Fruit fly (Drosophila melanogaster) whole organism, prepupa: Measurements from ENCODE around the gene Prosbeta2.

Experiments
- Blimp-1 ChIP-seq: fragments of 200-800 bp; sonication (Bioruptor generic); optimal IDR thresholded peaks from 3 replicates; lab custom pipeline; 2017; ENCODE audit warnings: missing biosample characterization, missing genetic modification characterization, mild to moderate bottlenecking, moderate library complexity, missing genetic modification reagents
- CG10631 ChIP-seq: fragments of 200-800 bp; sonication (Bioruptor generic); optimal IDR thresholded peaks from 2 replicates; lab custom pipeline; 2016; ENCODE audit warnings: missing biosample characterization, missing genetic modification characterization
- CG10669 ChIP-seq: fragments of 200-800 bp; sonication (Bioruptor generic); optimal IDR thresholded peaks from 3 replicates; lab custom pipeline; 2018; ENCODE audit warnings: missing biosample characterization, mild to moderate bottlenecking, missing genetic modification characterization, moderate library complexity
- CG11294 ChIP-seq: fragments of 200-800 bp; sonication (Bioruptor generic); IDR thresholded peaks from 2 replicates; pipeline ENCODE4 v1.3.6; 2022; ENCODE audit warnings: missing biosample characterization, missing genetic modification characterization
- CG11902 ChIP-seq: fragments of 200-800 bp; sonication (Bioruptor generic); optimal IDR thresholded peaks from 3 replicates; lab custom pipeline; 2016; ENCODE audit warnings: missing biosample characterization, missing genetic modification characterization
- CG15336 ChIP-seq: fragments of 200-800 bp; sonication (Bioruptor generic); IDR thresholded peaks from 2 replicates; pipeline ENCODE4 v1.3.6; 2022; ENCODE audit warnings: missing biosample characterization, missing genetic modification characterization
- CG1621 ChIP-seq: fragments of 200-800 bp; sonication (Bioruptor generic); optimal IDR thresholded peaks from 3 replicates; lab custom pipeline; 2018; ENCODE audit warnings: missing biosample characterization, mild to moderate bottlenecking, missing genetic modification characterization
- CG16779 ChIP-seq: fragments of 200-800 bp; sonication (Bioruptor generic); optimal IDR thresholded peaks from 3 replicates; lab custom pipeline; 2017; ENCODE audit warnings: missing biosample characterization, mild to moderate bottlenecking, missing genetic modification characterization
- CG31627 ChIP-seq: fragments of 200-800 bp; sonication (Bioruptor generic); optimal IDR thresholded peaks from 3 replicates; lab custom pipeline; 2016; ENCODE audit warnings: missing biosample characterization, missing genetic modification characterization
- CG32006 ChIP-seq: fragments of 200-800 bp; sonication (Bioruptor generic); optimal IDR thresholded peaks from 3 replicates; lab custom pipeline; 2017; ENCODE audit warnings: missing biosample characterization, mild to moderate bottlenecking, missing genetic modification characterization
- CG34406 ChIP-seq: fragments of 200-800 bp; sonication (Bioruptor generic); optimal IDR thresholded peaks from 3 replicates; lab custom pipeline; 2016; ENCODE audit warnings: missing biosample characterization, missing genetic modification characterization
- CG6163 ChIP-seq: fragments of 200-800 bp; sonication (Bioruptor generic); IDR thresholded peaks from 3 replicates; pipeline ENCODE4 v1.3.6; 2022; ENCODE audit warnings: missing biosample characterization, missing genetic modification characterization
- CG6276 ChIP-seq: fragments of 200-800 bp; sonication (Bioruptor generic); optimal IDR thresholded peaks from 2 replicates; lab custom pipeline; 2017; ENCODE audit warnings: missing biosample characterization, mild to moderate bottlenecking, missing genetic modification characterization
- CG6792 ChIP-seq: fragments of 200-800 bp; sonication (Bioruptor generic); optimal IDR thresholded peaks from 3 replicates; lab custom pipeline; 2016; ENCODE audit warnings: missing biosample characterization, missing genetic modification characterization
- CG6808 ChIP-seq: fragments of 200-800 bp; sonication (Bioruptor generic); optimal IDR thresholded peaks from 3 replicates; lab custom pipeline; 2017; ENCODE audit warnings: missing biosample characterization, missing genetic modification characterization, mild to moderate bottlenecking, moderate library complexity, missing genetic modification reagents
- CG6854 ChIP-seq: fragments of 200-800 bp; sonication (Bioruptor generic); optimal IDR thresholded peaks from 2 replicates; lab custom pipeline; 2017; ENCODE audit warnings: missing biosample characterization, mild to moderate bottlenecking, missing genetic modification characterization
- CG8119 ChIP-seq: fragments of 200-800 bp; sonication (Bioruptor generic); IDR thresholded peaks from 3 replicates; pipeline ENCODE4 v1.3.6; 2022; ENCODE audit warnings: missing biosample characterization, missing genetic modification characterization
- CG8632 ChIP-seq: fragments of 200-800 bp; sonication (Bioruptor generic); optimal IDR thresholded peaks from 3 replicates; lab custom pipeline; 2016; ENCODE audit warnings: missing biosample characterization, missing genetic modification characterization
- CG9139 ChIP-seq: fragments of 200-800 bp; sonication (Bioruptor generic); optimal IDR thresholded peaks from 3 replicates; lab custom pipeline; 2017; ENCODE audit warnings: missing biosample characterization, mild to moderate bottlenecking, missing genetic modification characterization
- Eip78C ChIP-seq: fragments of 200-800 bp; sonication (Bioruptor generic); peaks from one replicate; lab custom pipeline; 2016; ENCODE audit warnings: missing biosample characterization, missing genetic modification characterization
- Ets96B ChIP-seq: fragments of 200-800 bp; optimal IDR thresholded peaks from 2 replicates; lab custom pipeline; 2019; ENCODE audit warnings: missing biosample characterization, mild to moderate bottlenecking, missing genetic modification characterization, moderate library complexity
- Hr4 ChIP-seq: fragments of 200-800 bp; sonication (Bioruptor generic); optimal IDR thresholded peaks from 3 replicates; lab custom pipeline; 2016; ENCODE audit warnings: missing biosample characterization, missing genetic modification characterization
- Lpt ChIP-seq: fragments of 200-800 bp; sonication (Bioruptor generic); optimal IDR thresholded peaks from 3 replicates; lab custom pipeline; 2016; ENCODE audit warnings: missing biosample characterization, missing genetic modification characterization
- Met ChIP-seq: fragments of 200-800 bp; sonication (Bioruptor generic); optimal IDR thresholded peaks from 3 replicates; lab custom pipeline; 2016; ENCODE audit warnings: missing biosample characterization, missing genetic modification characterization
- Smox ChIP-seq: fragments of 200-800 bp; sonication (Bioruptor generic); optimal IDR thresholded peaks from 3 replicates; lab custom pipeline; 2016; ENCODE audit warnings: missing biosample characterization, missing genetic modification characterization
- Sox102F ChIP-seq: fragments of 200-800 bp; sonication (Bioruptor generic); optimal IDR thresholded peaks from 2 replicates; lab custom pipeline; 2016; ENCODE audit warnings: missing biosample characterization, mild to moderate bottlenecking, missing genetic modification characterization
- Sox14 ChIP-seq: fragments of 200-800 bp; sonication (Bioruptor generic); optimal IDR thresholded peaks from 3 replicates; lab custom pipeline; 2016; ENCODE audit warnings: missing biosample characterization, missing genetic modification characterization
- Sox15 ChIP-seq: fragments of 200-800 bp; sonication (Bioruptor generic); optimal IDR thresholded peaks from 3 replicates; lab custom pipeline; 2016; ENCODE audit warnings: missing biosample characterization, missing genetic modification characterization
- achi ChIP-seq: fragments of 200-800 bp; sonication (Bioruptor generic); optimal IDR thresholded peaks from 3 replicates; lab custom pipeline; 2016; ENCODE audit warnings: missing biosample characterization, missing genetic modification characterization
- acj6 ChIP-seq: fragments of 200-800 bp; sonication (Bioruptor generic); optimal IDR thresholded peaks from 3 replicates; lab custom pipeline; 2016; ENCODE audit warnings: missing biosample characterization, missing genetic modification characterization
- cyc ChIP-seq: fragments of 200-800 bp; sonication (Bioruptor generic); optimal IDR thresholded peaks from 3 replicates; lab custom pipeline; 2016; ENCODE audit warnings: missing biosample characterization, missing genetic modification characterization
- dac ChIP-seq: fragments of 200-800 bp; sonication (Bioruptor generic); optimal IDR thresholded peaks from 2 replicates; lab custom pipeline; 2017; ENCODE audit warnings: missing biosample characterization, mild to moderate bottlenecking, missing genetic modification characterization
- eg ChIP-seq: fragments of 200-800 bp; sonication (Bioruptor generic); IDR thresholded peaks from 3 replicates; pipeline ENCODE4 v1.3.6; 2022; ENCODE audit warnings: missing biosample characterization, missing genetic modification characterization
- esn ChIP-seq: fragments of 200-800 bp; sonication (Bioruptor generic); optimal IDR thresholded peaks from 2 replicates; lab custom pipeline; 2016; ENCODE audit warnings: missing biosample characterization, mild to moderate bottlenecking, missing genetic modification characterization, moderate library complexity
- fkh ChIP-seq: fragments of 200-800 bp; sonication (Bioruptor generic); optimal IDR thresholded peaks from 3 replicates; lab custom pipeline; 2017; ENCODE audit warnings: missing biosample characterization, mild to moderate bottlenecking, missing genetic modification characterization, moderate library complexity
- lz ChIP-seq: fragments of 200-800 bp; sonication (Bioruptor generic); optimal IDR thresholded peaks from 3 replicates; lab custom pipeline; 2016; ENCODE audit warnings: missing biosample characterization, missing genetic modification characterization
- net ChIP-seq: fragments of 200-800 bp; sonication (Bioruptor generic); optimal IDR thresholded peaks from 3 replicates; lab custom pipeline; 2016; ENCODE audit warnings: missing biosample characterization, missing genetic modification characterization
- pdm3 ChIP-seq: fragments of 200-800 bp; sonication (Bioruptor generic); optimal IDR thresholded peaks from 3 replicates; lab custom pipeline; 2016; ENCODE audit warnings: missing biosample characterization, missing genetic modification characterization
- salr ChIP-seq, 2 experiments: fragments of 200-800 bp; sonication (Bioruptor generic); optimal IDR thresholded peaks; 3 replicates each; lab custom pipeline; 2016 to 2018; ENCODE audit warnings: missing biosample characterization in 2 of 2, missing genetic modification characterization in 2 of 2, mild to moderate bottlenecking in 1 of 2
- spab ChIP-seq: fragments of 200-800 bp; sonication (Bioruptor generic); optimal IDR thresholded peaks from 2 replicates; lab custom pipeline; 2017; ENCODE audit warnings: missing biosample characterization, mild to moderate bottlenecking, missing genetic modification characterization, missing genetic modification reagents
- ss ChIP-seq, 2 experiments: fragments of 200-800 bp; sonication (Bioruptor generic); optimal IDR thresholded peaks; 2 replicates in 1 of 2; 3 replicates in 1 of 2; lab custom pipeline; 2017 to 2018; ENCODE audit warnings: mild to moderate bottlenecking in 2 of 2, missing biosample characterization in 2 of 2, missing genetic modification characterization in 2 of 2, moderate library complexity in 1 of 2
- svp ChIP-seq: fragments of 200-800 bp; sonication (Bioruptor generic); peaks from one replicate; lab custom pipeline; 2016; ENCODE audit warnings: missing biosample characterization, missing genetic modification characterization
- topi ChIP-seq: fragments of 200-800 bp; sonication (Bioruptor generic); optimal IDR thresholded peaks from 3 replicates; lab custom pipeline; 2016; ENCODE audit warnings: missing biosample characterization, missing genetic modification characterization
- vri ChIP-seq: fragments of 200-800 bp; sonication (Bioruptor generic); optimal IDR thresholded peaks from 3 replicates; lab custom pipeline; 2016; ENCODE audit warnings: missing biosample characterization, mild to moderate bottlenecking, missing genetic modification characterization

Prosbeta2 gene

dm6 chr3L:15010601-15011000, 10.8 kb downstream of the Prosbeta2 start:
- peak; percentile 92 for TF ChIP-seq Blimp-1 (GFP tag; lab: Kevin White, UChicago)
- no peak for TF ChIP-seq CG11902
- no peak for TF ChIP-seq CG6808 (GFP tag; lab: Kevin White, UChicago)
- no peak for TF ChIP-seq spab (GFP tag; lab: Kevin White, UChicago)
- TF ChIP-seq Eip78C, result peak; percentile 27
- no peak for TF ChIP-seq net (GFP tag; lab: Kevin White, UChicago)
- no peak for TF ChIP-seq salr (GFP tag; optimal IDR thresholded peaks at IDR 0.05; lab: Kevin White, UChicago)
- TF ChIP-seq, all 60 proteins: peak for 2

dm6 chr3L:15011142-15011541, 11.4 kb downstream of the Prosbeta2 start:
- no peak for TF ChIP-seq CG10669 (GFP tag; lab: Kevin White, UChicago)
- no peak for TF ChIP-seq CG6808 (GFP tag; lab: Kevin White, UChicago)
- no peak for TF ChIP-seq CG6854
- no peak for TF ChIP-seq esn (GFP tag; lab: Kevin White, UChicago)
- no peak for TF ChIP-seq CG10631
- no peak for TF ChIP-seq Sox15 (GFP tag; lab: Kevin White, UChicago)
- TF ChIP-seq CG6276 (GFP tag; lab: Kevin White, UChicago), result no peak
- TF ChIP-seq eg (GFP tag; lab: Robert Waterston, UW), result no peak
- TF ChIP-seq Ets96B (tag; lab: Kevin White, UChicago), result no peak
- no peak for TF ChIP-seq CG15336 (GFP tag; lab: Robert Waterston, UW)
- no peak for TF ChIP-seq CG11294 (GFP tag; lab: Robert Waterston, UW)
- no peak for TF ChIP-seq acj6 (GFP tag; lab: Kevin White, UChicago)
- no peak for TF ChIP-seq cyc

dm6 chr3L:15011638-15012335, 12.0 kb downstream of the Prosbeta2 start:
- peak; percentile 62 to 81 for TF ChIP-seq ss (GFP tag; optimal IDR thresholded peaks at IDR 0.05; lab: Kevin White, UChicago)
- TF ChIP-seq spab (GFP tag; lab: Kevin White, UChicago), result peak; percentile 75
- TF ChIP-seq CG8632, result peak; percentile 74
- peak; percentile 71 for TF ChIP-seq esn (GFP tag; lab: Kevin White, UChicago)
- peak; percentile 87 for TF ChIP-seq CG6163 (GFP tag; lab: Robert Waterston, UW)
- TF ChIP-seq CG6808 (GFP tag; lab: Kevin White, UChicago), result peak; percentile 76
- TF ChIP-seq CG32006 (GFP tag; lab: Kevin White, UChicago), result peak; percentile 83
- peak; percentile 64 for TF ChIP-seq CG16779 (tag; lab: Kevin White, UChicago)
- TF ChIP-seq eg (GFP tag; lab: Robert Waterston, UW), result peak; percentile 85
- peak; percentile 41 for TF ChIP-seq Sox15 (GFP tag; lab: Kevin White, UChicago)
- TF ChIP-seq achi (GFP tag; lab: Kevin White, UChicago), result peak; percentile 78
- peak; percentile 33 for TF ChIP-seq Sox102F (GFP tag; lab: Kevin White, UChicago)
- TF ChIP-seq dac (GFP tag; lab: Kevin White, UChicago), result no peak
- peak; percentile 87 for TF ChIP-seq CG8119 (GFP tag; lab: Robert Waterston, UW)
- TF ChIP-seq CG6854, result no peak
- TF ChIP-seq vri (GFP tag; lab: Kevin White, UChicago), result no peak
- peak; percentile 73 for TF ChIP-seq CG10669 (GFP tag; lab: Kevin White, UChicago)
- TF ChIP-seq CG31627, result peak; percentile 38
- peak; percentile 86 for TF ChIP-seq Hr4 (GFP tag; lab: Kevin White, UChicago)
- TF ChIP-seq CG6792, result peak; percentile 64
- TF ChIP-seq Smox (GFP tag; lab: Kevin White, UChicago), result peak; percentile 51
- peak; percentile 34 for TF ChIP-seq CG11902
- peak; percentile 78 for TF ChIP-seq acj6 (GFP tag; lab: Kevin White, UChicago)
- TF ChIP-seq fkh (GFP tag; lab: Kevin White, UChicago), result no peak
- peak; percentile 87 for TF ChIP-seq CG15336 (GFP tag; lab: Robert Waterston, UW)
- TF ChIP-seq Lpt (GFP tag; lab: Kevin White, UChicago), result peak; percentile 63
- peak; percentile 77 for TF ChIP-seq net (GFP tag; lab: Kevin White, UChicago)
- TF ChIP-seq lz, result peak; percentile 55
- peak; percentile 71 for TF ChIP-seq Sox14 (GFP tag; lab: Kevin White, UChicago)
- TF ChIP-seq topi (GFP tag; lab: Kevin White, UChicago), result peak; percentile 59
- peak; percentile 42 for TF ChIP-seq CG9139 (GFP tag; lab: Kevin White, UChicago)
- TF ChIP-seq svp (GFP tag; lab: Kevin White, UChicago), result peak; percentile 67
- TF ChIP-seq CG1621 (tag; lab: Kevin White, UChicago), result peak; percentile 64
- TF ChIP-seq CG10631, result peak; percentile 79
- peak; percentile 77 for TF ChIP-seq pdm3 (GFP tag; lab: Kevin White, UChicago)
- peak; percentile 20 for TF ChIP-seq cyc
- TF ChIP-seq Met (GFP tag; lab: Kevin White, UChicago), result peak; percentile 59
- TF ChIP-seq CG34406 (GFP tag; lab: Kevin White, UChicago), result peak; percentile 76
- peak; percentile 73 for TF ChIP-seq CG6276 (GFP tag; lab: Kevin White, UChicago)
- TF ChIP-seq Blimp-1 (GFP tag; lab: Kevin White, UChicago), result no peak
